Fruit fly (Drosophila melanogaster) whole organism, adult: ENCODE results near the gene Oatp33Eb.

Experiments used
- CG11617 ChIP-seq: fragments of 200-800 bp; sonication (Bioruptor generic); optimal IDR thresholded peaks from 2 replicates; lab custom pipeline; 2017; ENCODE audit warnings: mild to moderate bottlenecking, missing biosample characterization, missing genetic modification reagents, missing genetic modification characterization
- CG12768 ChIP-seq: fragments of 200-800 bp; sonication (Bioruptor generic); optimal IDR thresholded peaks from 2 replicates; lab custom pipeline; 2017; ENCODE audit warnings: missing biosample characterization, missing genetic modification characterization, mild to moderate bottlenecking, moderate library complexity, missing genetic modification reagents
- CG14711 ChIP-seq: fragments of 200-800 bp; sonication (Bioruptor generic); optimal IDR thresholded peaks from 2 replicates; lab custom pipeline; 2018; ENCODE audit warnings: missing biosample characterization, mild to moderate bottlenecking, missing genetic modification characterization, moderate library complexity
- CG1620 ChIP-seq: fragments of 200-800 bp; sonication (Bioruptor generic); optimal IDR thresholded peaks from 2 replicates; lab custom pipeline; 2016; ENCODE audit warnings: missing biosample characterization, missing genetic modification characterization
- CG33017 ChIP-seq: fragments of 200-800 bp; sonication (Bioruptor generic); optimal IDR thresholded peaks from 2 replicates; lab custom pipeline; 2018; ENCODE audit warnings: missing biosample characterization, mild to moderate bottlenecking, missing genetic modification characterization, moderate library complexity
- CG5204 ChIP-seq: fragments of 200-800 bp; sonication (Bioruptor generic); optimal IDR thresholded peaks from 2 replicates; lab custom pipeline; 2016; ENCODE audit warnings: missing biosample characterization, missing genetic modification characterization
- CG7045 ChIP-seq: fragments of 200-800 bp; sonication (Bioruptor generic); optimal IDR thresholded peaks from 2 replicates; lab custom pipeline; 2017; ENCODE audit warnings: missing biosample characterization, mild to moderate bottlenecking, missing genetic modification characterization
- CG7101 ChIP-seq: fragments of 200-800 bp; sonication (Bioruptor generic); optimal IDR thresholded peaks from 2 replicates; lab custom pipeline; 2018; ENCODE audit warnings: missing biosample characterization, mild to moderate bottlenecking, missing genetic modification characterization, moderate library complexity
- Clk ChIP-seq: fragments of 200-800 bp; sonication (Bioruptor generic); optimal IDR thresholded peaks from 2 replicates; lab custom pipeline; 2017; ENCODE audit warnings: missing biosample characterization, missing genetic modification characterization
- Crg-1 ChIP-seq: fragments of 200-800 bp; sonication (Bioruptor generic); optimal IDR thresholded peaks from 2 replicates; lab custom pipeline; 2016; ENCODE audit warnings: missing biosample characterization, missing genetic modification characterization
- Hr96 ChIP-seq: fragments of 200-800 bp; sonication (Bioruptor generic); optimal IDR thresholded peaks from 2 replicates; lab custom pipeline; 2016; ENCODE audit warnings: missing biosample characterization, missing genetic modification characterization
- Mnt ChIP-seq: fragments of 200-800 bp; sonication (Bioruptor generic); optimal IDR thresholded peaks from 2 replicates; lab custom pipeline; 2016; ENCODE audit warnings: missing biosample characterization, mild to moderate bottlenecking, missing genetic modification characterization
- bab1 ChIP-seq: fragments of 200-800 bp; sonication (Bioruptor generic); optimal IDR thresholded peaks from 3 replicates; lab custom pipeline; 2019; ENCODE audit warnings: missing biosample characterization, mild to moderate bottlenecking, missing genetic modification characterization, moderate library complexity
- cic ChIP-seq: fragments of 200-800 bp; sonication (Bioruptor generic); optimal IDR thresholded peaks from 2 replicates; lab custom pipeline; 2017; ENCODE audit warnings: missing biosample characterization, mild to moderate bottlenecking, missing genetic modification characterization, moderate library complexity
- cnc ChIP-seq, 2 experiments: fragments of >200 bp; optimal IDR thresholded peaks; 2 replicates each; lab custom pipeline; 2017
- kay ChIP-seq: fragments of 200-800 bp; sonication (Bioruptor generic); peaks from one replicate; lab custom pipeline; 2016; ENCODE audit warnings: missing biosample characterization, missing genetic modification characterization, borderline replicate concordance
- ovo ChIP-seq: fragments of 200-800 bp; sonication (Bioruptor generic); optimal IDR thresholded peaks from 2 replicates; lab custom pipeline; 2016; ENCODE audit warnings: missing biosample characterization, missing genetic modification characterization
- pad ChIP-seq: fragments of 200-800 bp; sonication (Bioruptor generic); optimal IDR thresholded peaks from 3 replicates; lab custom pipeline; 2017; ENCODE audit warnings: missing biosample characterization, missing genetic modification characterization, mild to moderate bottlenecking, moderate library complexity, missing genetic modification reagents
- tj ChIP-seq: fragments of 200-800 bp; sonication (Bioruptor generic); optimal IDR thresholded peaks from 3 replicates; lab custom pipeline; 2017; ENCODE audit warnings: missing biosample characterization, mild to moderate bottlenecking, missing genetic modification characterization, moderate library complexity
- toe ChIP-seq: fragments of 200-800 bp; sonication (Bioruptor generic); optimal IDR thresholded peaks from 2 replicates; lab custom pipeline; 2016; ENCODE audit warnings: missing biosample characterization, missing genetic modification characterization

The Oatp33Eb gene

DNA sequence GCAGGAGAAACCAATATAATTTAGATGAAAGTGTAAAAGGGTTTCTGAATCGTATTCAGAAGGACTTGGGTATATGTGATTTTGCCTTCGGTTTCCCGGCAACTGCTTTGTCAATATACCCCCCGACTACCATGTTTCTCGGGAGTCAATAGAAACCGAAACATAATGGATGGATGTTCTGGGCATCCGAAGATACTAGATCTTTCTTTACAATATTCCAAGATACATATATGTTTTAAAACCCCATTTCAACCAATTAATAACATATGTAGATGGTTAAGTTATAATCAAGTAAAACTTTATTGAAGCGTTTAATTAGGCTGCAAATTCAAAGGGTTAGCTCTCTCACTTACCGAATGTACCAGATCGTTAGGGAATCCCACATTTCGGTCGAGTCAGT lies 17.5 kb upstream of the Oatp33Eb start, which contains the start of gene CG5435:
Gene CG5435, minus strand, starts transcription at position 101 of the 400 bp plus-strand sequence.
- TF ChIP-seq CG14711 (tag; lab: Kevin White, UChicago) = no peak
- TF ChIP-seq cnc (optimal IDR thresholded peaks at IDR 0.05; lab: Kevin White, UChicago) = no peak
- no peak for TF ChIP-seq toe (GFP tag; lab: Kevin White, UChicago)
- TF ChIP-seq tj = no peak
- no peak for TF ChIP-seq CG5204 (GFP tag; lab: Kevin White, UChicago)
- TF ChIP-seq pad (GFP tag; lab: Kevin White, UChicago) = no peak
- no peak for TF ChIP-seq Crg-1 (GFP tag; lab: Kevin White, UChicago)
- no peak for TF ChIP-seq kay (GFP tag; lab: Kevin White, UChicago)
- TF ChIP-seq CG33017 (tag; lab: Kevin White, UChicago) = no peak

DNA sequence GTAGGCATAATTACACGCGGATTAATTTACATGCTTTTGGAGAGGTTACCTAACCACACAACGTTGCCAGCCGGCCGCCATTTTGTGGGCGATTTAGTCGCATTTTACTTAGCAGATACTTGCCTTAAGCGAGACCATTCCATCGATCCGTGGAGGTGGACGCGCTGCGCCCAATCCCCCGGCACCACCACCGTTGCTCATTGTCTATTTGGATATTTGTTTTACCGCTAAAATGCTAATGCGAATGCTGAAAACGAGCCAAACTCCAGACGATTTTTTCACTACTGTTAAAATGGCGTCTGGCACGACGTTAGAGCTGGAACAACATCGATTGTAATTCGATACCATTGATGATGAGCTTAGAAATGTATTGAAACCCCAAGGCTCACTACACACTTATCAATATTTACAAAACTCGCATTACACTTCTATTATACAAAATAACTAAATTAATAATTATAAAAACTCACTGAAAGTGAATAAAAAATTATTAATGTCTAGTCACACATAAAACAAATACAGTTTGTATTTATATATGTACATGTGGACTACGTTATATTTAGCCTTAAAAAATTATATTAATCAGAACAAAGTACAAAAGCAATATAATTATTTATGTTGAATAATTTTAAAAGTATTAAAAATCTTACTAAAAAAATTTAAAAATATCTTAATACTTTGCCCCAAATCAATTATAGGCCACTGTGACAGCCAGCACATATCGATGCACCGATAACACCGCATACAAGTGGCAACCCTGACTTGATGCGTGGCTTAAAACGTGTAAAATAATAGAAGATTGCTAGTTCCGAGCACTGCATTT lies 14.4 kb upstream of the Oatp33Eb start, which contains the start of gene eRF3:
Gene eRF3, plus strand, starts transcription at position 741 of the 823 bp plus-strand sequence.
- TF ChIP-seq CG14711 (tag; lab: Kevin White, UChicago) (peak; percentile 88), Mnt (peak; percentile 45), CG12768 (peak; percentile 67), CG11617 (GFP tag; lab: Kevin White, UChicago) (peak; percentile 83), CG7045 (GFP tag; lab: Kevin White, UChicago) (peak; percentile 75), kay (GFP tag; lab: Kevin White, UChicago) (no peak), CG7101 (tag; lab: Kevin White, UChicago) (peak; percentile 87), pad (GFP tag; lab: Kevin White, UChicago) (peak; percentile 45), toe (GFP tag; lab: Kevin White, UChicago) (peak; percentile 65), Clk (peak; percentile 29), CG1620 (GFP tag; lab: Kevin White, UChicago) (peak; percentile 27), Crg-1 (GFP tag; lab: Kevin White, UChicago) (peak; percentile 5), CG5204 (GFP tag; lab: Kevin White, UChicago) (no peak), bab1 (GFP tag; lab: Kevin White, UChicago) (peak; percentile 82), tj (peak; percentile 41), CG33017 (tag; lab: Kevin White, UChicago) (peak; percentile 82), ovo (GFP tag; lab: Kevin White, UChicago) (peak; percentile 61), Hr96 (GFP tag; lab: Kevin White, UChicago) (peak; percentile 56), cnc (optimal IDR thresholded peaks at IDR 0.05; lab: Kevin White, UChicago) (no peak), cic (no peak)

DNA sequence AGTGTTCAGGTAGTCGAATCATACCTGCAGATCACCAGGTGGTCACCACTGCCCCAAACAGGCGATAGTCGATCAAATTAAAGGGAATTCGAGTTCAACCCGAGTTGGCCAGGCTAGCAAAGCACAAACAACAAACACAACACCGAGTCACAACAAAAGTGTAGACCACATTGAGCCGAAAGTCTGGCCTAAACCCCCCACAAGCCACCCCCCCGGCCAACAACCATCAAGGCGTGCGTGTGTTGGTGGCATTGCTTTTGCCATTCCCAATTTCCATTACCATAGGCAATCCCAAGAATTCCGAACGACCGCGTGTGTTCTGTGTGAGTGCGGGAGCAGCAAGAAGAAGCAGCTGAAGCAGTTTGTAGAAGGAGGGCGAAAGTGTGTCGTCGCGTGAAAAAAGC lies 13.7 kb upstream of the Oatp33Eb start, which contains the start of gene SC35:
Gene SC35, minus strand, starts transcription at position 131 of the 404 bp plus-strand sequence.
- TF ChIP-seq CG7045 (GFP tag; lab: Kevin White, UChicago) (no peak), toe (GFP tag; lab: Kevin White, UChicago) (no peak), Clk (no peak), cic (peak; percentile 10), CG14711 (tag; lab: Kevin White, UChicago) (peak; percentile 4), Mnt (peak; percentile 90), CG5204 (GFP tag; lab: Kevin White, UChicago) (no peak), CG12768 (peak; percentile 62), ovo (GFP tag; lab: Kevin White, UChicago) (no peak), CG11617 (GFP tag; lab: Kevin White, UChicago) (no peak)

DNA sequence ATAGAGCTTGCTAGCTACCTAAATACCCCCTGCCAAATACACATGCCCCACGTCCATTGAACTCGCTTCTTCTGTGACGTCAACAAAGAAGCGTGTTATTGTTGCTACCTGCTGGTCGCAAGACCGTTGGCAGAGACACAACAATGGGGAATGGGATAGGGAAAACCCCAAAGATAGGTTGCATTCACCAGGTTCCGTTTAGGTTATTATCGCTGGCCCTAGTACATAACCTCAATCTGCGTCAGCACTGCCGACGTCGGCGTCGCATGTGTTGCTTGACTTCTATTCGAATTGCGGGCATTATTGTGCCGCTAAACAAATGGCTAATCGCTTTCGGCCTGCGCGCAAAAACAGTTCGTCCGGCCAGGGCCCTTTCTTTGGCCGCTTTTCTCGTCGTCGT lies 12.9 kb upstream of the Oatp33Eb start:
- TF ChIP-seq CG5204 (GFP tag; lab: Kevin White, UChicago) (no peak), bab1 (GFP tag; lab: Kevin White, UChicago) (no peak), Mnt (peak; percentile 35), ovo (GFP tag; lab: Kevin White, UChicago) (peak; percentile 4), CG7045 (GFP tag; lab: Kevin White, UChicago) (no peak)

DNA sequence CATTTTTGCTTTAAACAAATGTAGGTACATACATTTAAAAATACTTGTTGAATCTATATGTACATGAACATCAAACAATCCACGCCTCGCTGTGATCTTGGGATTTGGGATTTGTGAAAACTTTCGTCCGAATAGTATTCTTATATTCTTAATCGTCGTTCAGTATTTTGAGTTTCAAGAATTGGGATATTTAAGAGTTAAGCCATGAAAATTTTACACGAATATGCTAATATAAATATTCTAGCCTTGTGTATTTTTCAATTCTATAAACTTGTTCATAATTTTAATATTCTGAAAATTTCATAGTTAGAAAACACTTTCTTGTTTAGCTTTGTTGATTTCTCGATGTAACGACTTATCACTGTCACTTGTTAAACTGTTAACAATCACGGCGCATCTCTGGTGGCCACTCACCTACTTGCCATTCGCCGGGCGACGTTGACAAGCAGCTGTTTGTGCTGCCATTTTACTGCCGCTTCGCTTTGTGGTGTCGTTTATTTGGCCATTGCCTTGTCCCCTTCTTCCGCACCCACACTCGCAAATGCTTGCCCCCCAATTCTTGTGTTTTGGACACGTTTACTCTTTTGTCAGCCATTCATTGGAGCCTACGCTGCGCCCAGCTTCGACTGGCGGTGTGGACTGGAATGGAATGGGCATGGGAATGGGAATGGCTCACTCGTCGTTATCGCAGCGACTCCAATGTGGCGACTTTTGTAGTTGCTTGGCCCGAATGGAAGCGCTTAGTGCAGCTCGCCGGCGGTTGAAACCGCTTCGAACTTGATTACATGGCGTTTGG lies 12.1 kb upstream of the Oatp33Eb start:
- TF ChIP-seq Clk (no peak), ovo (GFP tag; lab: Kevin White, UChicago) (no peak), pad (GFP tag; lab: Kevin White, UChicago) (no peak), CG7101 (tag; lab: Kevin White, UChicago) (no peak), toe (GFP tag; lab: Kevin White, UChicago) (peak; percentile 10), tj (no peak), CG12768 (peak; percentile 64), kay (GFP tag; lab: Kevin White, UChicago) (no peak), Crg-1 (GFP tag; lab: Kevin White, UChicago) (no peak), CG1620 (GFP tag; lab: Kevin White, UChicago) (peak; percentile 23), cnc (optimal IDR thresholded peaks at IDR 0.05; lab: Kevin White, UChicago) (no peak), bab1 (GFP tag; lab: Kevin White, UChicago) (peak; percentile 16), CG11617 (GFP tag; lab: Kevin White, UChicago) (no peak), Hr96 (GFP tag; lab: Kevin White, UChicago) (no peak), CG7045 (GFP tag; lab: Kevin White, UChicago) (no peak), Mnt (no peak), CG14711 (tag; lab: Kevin White, UChicago) (no peak), CG33017 (tag; lab: Kevin White, UChicago) (no peak), cic (no peak), CG5204 (GFP tag; lab: Kevin White, UChicago) (no peak)
